Worm (Caenorhabditis elegans): ENCODE measurements around the gene H38K22.6.

Gene H38K22.6

ce11 chrIII:4332543-4333042 lies 12.4 kb downstream of the H38K22.6 start, which contains the start of gene cdk-12 (continued):
- TF ChIP-seq mdl-1 (tag; optimal IDR thresholded peaks at IDR 0.05) = peak in 1 of 2 experiments; percentile 34
- no peak for TF ChIP-seq nhr-77 (tag; optimal IDR thresholded peaks at IDR 0.05)
- TF ChIP-seq pqm-1 (tag; optimal IDR thresholded peaks at IDR 0.05) = no peak
- TF ChIP-seq tbx-2 (tag; optimal IDR thresholded peaks at IDR 0.05) = peak; percentile 28
- TF ChIP-seq unc-62 (GFP tag; optimal IDR thresholded peaks at IDR 0.05) = no peak
- peak; percentile 70 for TF ChIP-seq rnt-1 (tag; optimal IDR thresholded peaks at IDR 0.05)
- peak; percentile 38 to 52 for TF ChIP-seq lin-35 (GFP tag; optimal IDR thresholded peaks at IDR 0.05)
- no peak for TF ChIP-seq efl-3 (GFP tag; optimal IDR thresholded peaks at IDR 0.05)
- TF ChIP-seq nhr-90 (tag; optimal IDR thresholded peaks at IDR 0.05; ENCODE audit: poor library complexity) = peak; percentile 35
- TF ChIP-seq unc-98 (GFP tag; IDR thresholded peaks at IDR 0.05) = no peak

- TF ChIP-seq fkh-10 (GFP tag; optimal IDR thresholded peaks at IDR 0.05) (no peak), nhr-28 (tag; optimal IDR thresholded peaks at IDR 0.05) (no peak), lin-35 (GFP tag; optimal IDR thresholded peaks at IDR 0.05) (peak in 1 of 2 experiments; percentile 37), snu-23 (GFP tag; optimal IDR thresholded peaks at IDR 0.05) (peak; percentile 25), unc-86 (tag; optimal IDR thresholded peaks at IDR 0.05) (peak; percentile 40), ceh-82 (tag; optimal IDR thresholded peaks at IDR 0.05) (peak in 2 of 3 experiments; percentile 36 to 41), xbp-1 (tag; optimal IDR thresholded peaks at IDR 0.05) (peak; percentile 9), ztf-11 (tag; optimal IDR thresholded peaks at IDR 0.05) (peak in 1 of 2 experiments; percentile 25), Y116A8C.19 (tag; optimal IDR thresholded peaks at IDR 0.05; ENCODE audit: borderline replicate concordance) (no peak), sup-37 (GFP tag; optimal IDR thresholded peaks at IDR 0.05) (no peak), lin-39 (tag; optimal IDR thresholded peaks at IDR 0.05) (no peak), fkh-8 (tag; optimal IDR thresholded peaks at IDR 0.05) (peak; percentile 66), unc-130 (tag; optimal IDR thresholded peaks at IDR 0.05) (no peak), elt-2 (tag; optimal IDR thresholded peaks at IDR 0.05) (no peak), nhr-71 (tag; optimal IDR thresholded peaks at IDR 0.05) (peak; percentile 34), efl-1 (optimal IDR thresholded peaks at IDR 0.05) (peak in 1 of 2 experiments; percentile 48), efl-1 (GFP tag; optimal IDR thresholded peaks at IDR 0.05 in 1 of 2) (peak; percentile 19 to 24), nhr-77 (tag; optimal IDR thresholded peaks at IDR 0.05) (no peak), C16A3.4 (tag; optimal IDR thresholded peaks at IDR 0.05) (no peak), jun-1 (tag; optimal IDR thresholded peaks at IDR 0.05) (peak; percentile 41), dpl-1 (GFP tag; optimal IDR thresholded peaks at IDR 0.05) (peak in 1 of 3 experiments; percentile 8), swsn-7 (tag; optimal IDR thresholded peaks at IDR 0.05) (peak; percentile 31), nhr-47 (tag; optimal IDR thresholded peaks at IDR 0.05) (peak; percentile 40), nhr-237 (tag; optimal IDR thresholded peaks at IDR 0.05) (no peak), lin-14 (GFP tag; optimal IDR thresholded peaks at IDR 0.05) (peak; percentile 86), lsy-2 (tag; optimal IDR thresholded peaks at IDR 0.05) (peak in 1 of 2 experiments; percentile 46), ets-5 (GFP tag; IDR thresholded peaks at IDR 0.05) (no peak), mef-2 (tag; optimal IDR thresholded peaks at IDR 0.05) (no peak), blmp-1 (tag; optimal IDR thresholded peaks at IDR 0.05) (peak; percentile 7), isw-1 (GFP tag; IDR thresholded peaks at IDR 0.05) (peak; percentile 39; the same call in 1 of the 2 replicates), skn-1 (tag; optimal IDR thresholded peaks at IDR 0.05) (no peak), ceh-8 (GFP tag; optimal IDR thresholded peaks at IDR 0.05) (no peak)
Measured at ce11 chrIII:4335614-4336013, 15.4 kb downstream of the H38K22.6 start.

ce11 chrIII:4343070-4343469 lies 22.9 kb downstream of the H38K22.6 start, which contains the start of the genes B0285.3 and lcmt-1:
Gene B0285.3 (minus strand): TSS chrIII:4343336.
Gene lcmt-1 (plus strand): TSS chrIII:4343446.
- TF ChIP-seq blmp-1 (tag; optimal IDR thresholded peaks at IDR 0.05) = peak; percentile 31
- TF ChIP-seq C16A3.4 (tag; optimal IDR thresholded peaks at IDR 0.05) = no peak
- TF ChIP-seq mdl-1 (tag; optimal IDR thresholded peaks at IDR 0.05) = no peak
- TF ChIP-seq nhr-19 (GFP tag; conservative IDR thresholded peaks at IDR 0.05) = peak; percentile 49
- TF ChIP-seq sox-4 (tag; optimal IDR thresholded peaks at IDR 0.05) = peak; percentile 58
- no peak for TF ChIP-seq unc-130 (tag; optimal IDR thresholded peaks at IDR 0.05)
- peak in 1 of 2 experiments; percentile 84 for TF ChIP-seq ztf-11 (tag; optimal IDR thresholded peaks at IDR 0.05)
- peak; percentile 87 for TF ChIP-seq lir-3 (tag; optimal IDR thresholded peaks at IDR 0.05; ENCODE audit: poor library complexity)
- TF ChIP-seq fkh-8 (tag; optimal IDR thresholded peaks at IDR 0.05) = peak; percentile 38
- TF ChIP-seq mab-9 (GFP tag; IDR thresholded peaks at IDR 0.05) = peak; percentile 33; the same call in 1 of the 2 replicates
- TF ChIP-seq nhr-84 (tag; optimal IDR thresholded peaks at IDR 0.05) = no peak
- peak; percentile 24 to 60 (median 50) for TF ChIP-seq dpl-1 (GFP tag; optimal IDR thresholded peaks at IDR 0.05)
- TF ChIP-seq tlp-1 (tag; optimal IDR thresholded peaks at IDR 0.05) = no peak
- no peak for TF ChIP-seq hpl-2 (GFP tag; optimal IDR thresholded peaks at IDR 0.05)
- TF ChIP-seq ces-1 (GFP tag; optimal IDR thresholded peaks at IDR 0.05) = no peak
- peak; percentile 24 for TF ChIP-seq F16B12.6 (tag; optimal IDR thresholded peaks at IDR 0.05)
- TF ChIP-seq ceh-82 (tag; optimal IDR thresholded peaks at IDR 0.05) = peak in 2 of 3 experiments; percentile 8 to 26
- TF ChIP-seq C34B4.2 (tag; optimal IDR thresholded peaks at IDR 0.05) = no peak

All from whole organism, L1 larva.